Fruit fly (Drosophila melanogaster): ENCODE results near the gene Srp72.

Srp72 gene

DNA sequence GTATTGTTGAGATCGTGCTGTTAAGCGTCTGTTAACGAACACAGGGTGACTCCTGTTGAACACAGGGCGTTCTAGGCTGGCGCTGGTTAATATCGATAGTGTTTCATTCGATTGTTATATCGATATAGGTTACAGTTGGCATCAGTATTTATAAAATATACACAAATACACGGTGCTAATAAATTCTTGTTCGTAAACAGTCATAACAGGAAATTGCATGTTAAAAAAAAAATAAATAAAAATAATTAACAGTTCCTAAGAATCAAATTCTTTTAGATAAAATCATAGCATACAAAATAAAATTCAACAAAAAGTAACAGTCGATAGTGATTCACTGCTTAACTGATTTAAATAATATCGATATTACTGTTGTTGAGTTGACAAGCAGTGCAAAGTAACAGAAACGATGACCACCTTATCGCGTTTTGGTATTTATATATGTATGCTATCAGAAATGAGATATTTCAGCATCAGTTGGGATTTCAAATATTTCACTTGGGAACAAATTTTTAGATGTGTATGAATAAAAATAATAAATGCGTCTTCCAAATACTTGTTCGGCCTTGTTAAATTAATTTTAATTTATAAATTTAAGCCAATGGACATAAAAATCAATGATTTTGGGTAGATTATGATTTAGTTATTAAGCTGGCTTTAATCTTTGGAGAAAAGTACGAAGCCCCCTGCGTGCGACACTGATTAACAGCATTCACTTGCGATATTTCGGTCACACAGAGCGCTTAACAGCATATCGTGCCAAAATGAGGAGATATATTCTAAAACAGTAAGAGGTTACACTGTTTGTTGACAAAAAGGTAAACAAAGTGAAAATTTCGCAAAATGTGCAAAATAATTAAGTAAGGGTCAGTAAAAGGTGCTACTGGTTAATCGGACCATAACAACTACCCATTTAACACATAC is 46.4 kb downstream of the Srp72 start, which contains the start of the genes Pi3K92E and Lrrk (continued):
- TF ChIP-seq CG6765 (GFP tag; optimal IDR thresholded peaks at IDR 0.05) (no peak), sens (GFP tag) (peak; percentile 57), CG8290 (GFP tag; optimal IDR thresholded peaks at IDR 0.05) (no peak), CG8290 (tag; optimal IDR thresholded peaks at IDR 0.05) (no peak), tna (GFP tag; IDR thresholded peaks at IDR 0.05; ENCODE audit: partially characterized antibody) (peak; percentile 55; the same call in 1 of the 2 replicates), Atf6 (GFP tag; IDR thresholded peaks at IDR 0.05) (no peak), tap (tag; optimal IDR thresholded peaks at IDR 0.05) (no peak), pnt (GFP tag; optimal IDR thresholded peaks at IDR 0.05) (no peak), CG33557 (GFP tag; optimal IDR thresholded peaks at IDR 0.05) (no peak), Side (GFP tag; optimal IDR thresholded peaks at IDR 0.05) (no peak), CG9215 (GFP tag; IDR thresholded peaks at IDR 0.05) (no peak), CG9817 (tag; optimal IDR thresholded peaks at IDR 0.05) (peak; percentile 29), CG6683 (GFP tag; optimal IDR thresholded peaks at IDR 0.05) (no peak), CG6272 (GFP tag; IDR thresholded peaks at IDR 0.05) (no peak), ro (GFP tag; IDR thresholded peaks at IDR 0.05) (no peak), CG31365 (tag; optimal IDR thresholded peaks at IDR 0.05) (peak; percentile 71), CG12155 (GFP tag; optimal IDR thresholded peaks at IDR 0.05) (no peak), CG7987 (GFP tag; optimal IDR thresholded peaks at IDR 0.05) (no peak), CG10959 (GFP tag; IDR thresholded peaks at IDR 0.05) (no peak), CG10267 (tag; optimal IDR thresholded peaks at IDR 0.05) (no peak), CG7928 (GFP tag; optimal IDR thresholded peaks at IDR 0.05) (no peak), nmo (GFP tag; optimal IDR thresholded peaks at IDR 0.05) (peak; percentile 19), chinmo (GFP tag; IDR thresholded peaks at IDR 0.05; ENCODE audit: partially characterized antibody) (peak; percentile 77; the same call in 2 of the 4 replicates), CG10274 (GFP tag; optimal IDR thresholded peaks at IDR 0.05) (no peak), Optix (GFP tag; IDR thresholded peaks at IDR 0.05) (no peak), CG14710 (tag; optimal IDR thresholded peaks at IDR 0.05) (peak; percentile 29), Ravus (GFP tag; IDR thresholded peaks at IDR 0.05) (no peak), Pdp1 (GFP tag; optimal IDR thresholded peaks at IDR 0.05) (no peak), shn (GFP tag; optimal IDR thresholded peaks at IDR 0.05) (no peak), jing (GFP tag; optimal IDR thresholded peaks at IDR 0.05) (no peak), rib (GFP tag; IDR thresholded peaks at IDR 0.05) (no peak), psq (GFP tag; optimal IDR thresholded peaks at IDR 0.05) (no peak), CG17385 (GFP tag; optimal IDR thresholded peaks at IDR 0.05) (no peak), unc-4 (GFP tag; IDR thresholded peaks at IDR 0.05; ENCODE audit: partially characterized antibody) (peak; percentile 72), YL-1 (GFP tag; optimal IDR thresholded peaks at IDR 0.05) (no peak), CG7963 (GFP tag; IDR thresholded peaks at IDR 0.05; ENCODE audit: partially characterized antibody) (peak; percentile 80), mld (GFP tag; IDR thresholded peaks at IDR 0.05; ENCODE audit: partially characterized antibody) (peak; percentile 83; the same call in 2 of the 3 replicates), Tbp (GFP tag; optimal IDR thresholded peaks at IDR 0.05) (no peak), CG4282 (GFP tag; optimal IDR thresholded peaks at IDR 0.05) (no peak), CG1647 (GFP tag; optimal IDR thresholded peaks at IDR 0.05) (no peak), gcm (GFP tag; optimal IDR thresholded peaks at IDR 0.05) (no peak), Sry-β (GFP tag; optimal IDR thresholded peaks at IDR 0.05) (no peak), lab (GFP tag; optimal IDR thresholded peaks at IDR 0.05) (no peak), CG11696 (GFP tag; IDR thresholded peaks at IDR 0.05) (0 out of 2 replicates have a peak, but pooled peaks have one; percentile 16), nom (GFP tag; optimal IDR thresholded peaks at IDR 0.05) (no peak), fd3F (GFP tag; optimal IDR thresholded peaks at IDR 0.05) (no peak), Ssrp (tag; optimal IDR thresholded peaks at IDR 0.05) (no peak), MBD-R2 (GFP tag; IDR thresholded peaks at IDR 0.05) (0 out of 2 replicates have a peak, but pooled peaks have one; percentile 5)
